Worm (Caenorhabditis elegans) whole organism, L1 larva: Measurements from ENCODE around the gene T19D2.3.

Experiments
- ama-1 ChIP-seq: fragments of 150-350 bp; optimal IDR thresholded peaks from 2 replicates; lab custom pipeline; 2014
- blmp-1 ChIP-seq: fragments of 150-350 bp; optimal IDR thresholded peaks from 2 replicates; lab custom pipeline; 2014; ENCODE audit warnings: missing biosample characterization, missing genetic modification characterization
- ces-1 ChIP-seq: fragments of 150-350 bp; optimal IDR thresholded peaks from 2 replicates; lab custom pipeline; 2014; ENCODE audit warnings: missing biosample characterization, missing genetic modification reagents, missing genetic modification characterization
- elt-3 ChIP-seq, 6 experiments: fragments of 150-350 bp in 1 of 6; sonication (generic microtip); optimal IDR thresholded peaks; 2 replicates each; lab custom pipeline; 2017 to 2018; ENCODE audit warnings: missing biosample characterization in 6 of 6, missing genetic modification characterization in 6 of 6, inconsistent platforms in 1 of 6
- ets-5 ChIP-seq: fragments of 200-800 bp; sonication (Bioruptor generic); IDR thresholded peaks from 2 replicates; pipeline ENCODE4 v1.3.6; 2022; ENCODE audit warnings: missing genetic modification characterization, missing compliant biosample characterization
- tbx-2 ChIP-seq: sonication (generic microtip); optimal IDR thresholded peaks from 2 replicates; lab custom pipeline; 2016; ENCODE audit warnings: missing genetic modification characterization, missing compliant biosample characterization

- TF ChIP-seq ces-1 (GFP tag; lab: Kevin White, UChicago) (no peak), ama-1 (no peak), tbx-2 (tag; lab: Kevin White, UChicago) (peak; percentile 39), ets-5 (no peak), blmp-1 (tag; lab: Kevin White, UChicago) (peak; percentile 43), elt-3 (tag; optimal IDR thresholded peaks at IDR 0.05; lab: Kevin White, UChicago) (peak; percentile 19 to 77 (median 45))
Observed at ce11 chrX:3932694-3933093, 6.4 kb upstream of the T19D2.3 start.
